Fruit fly (Drosophila melanogaster): ENCODE results near the gene Diedel.
A peak's percentile ranks its signal among the peaks of the same experiment; 100 is the strongest.

Gene Diedel

dm6 chr3R:29493242-29493944 is at the start of gene Diedel, which contains the start of gene CG2310:
TSS of gene Diedel (plus strand) at chr3R:29493852.
TSS of gene CG2310 (minus strand) at chr3R:29493518.
- TF ChIP-seq Snoo (tag; optimal IDR thresholded peaks at IDR 0.05) (no peak), CG13204 (GFP tag; optimal IDR thresholded peaks at IDR 0.05) (no peak), EcR (GFP tag; optimal IDR thresholded peaks at IDR 0.05) (no peak), CG4496 (GFP tag; IDR thresholded peaks at IDR 0.05) (peak; percentile 42; the same call in 1 of the 3 replicates), CG34367 (tag; optimal IDR thresholded peaks at IDR 0.05) (no peak), CG9948 (tag; optimal IDR thresholded peaks at IDR 0.05) (no peak), CG14655 (GFP tag; optimal IDR thresholded peaks at IDR 0.05) (no peak), rn (GFP tag; IDR thresholded peaks at IDR 0.05) (no peak)

- TF ChIP-seq CG9948 (tag; optimal IDR thresholded peaks at IDR 0.05) (peak; percentile 26), Pif1B (GFP tag; optimal IDR thresholded peaks at IDR 0.05) (no peak), gl (tag; optimal IDR thresholded peaks at IDR 0.05) (no peak), CG10348 (GFP tag; IDR thresholded peaks at IDR 0.05) (no peak), EcR (GFP tag; optimal IDR thresholded peaks at IDR 0.05) (no peak), CG14655 (GFP tag; optimal IDR thresholded peaks at IDR 0.05) (peak; percentile 61), CG8301 (tag; optimal IDR thresholded peaks at IDR 0.05) (peak; percentile 60), fd96Ca (GFP tag; IDR thresholded peaks at IDR 0.05) (peak; percentile 65; the same call in 2 of the 3 replicates), CG4496 (GFP tag; IDR thresholded peaks at IDR 0.05) (peak; percentile 51; the same call in 2 of the 3 replicates), Pif1A (GFP tag; optimal IDR thresholded peaks at IDR 0.05) (peak; percentile 36), CG8159 (tag; optimal IDR thresholded peaks at IDR 0.05) (peak; percentile 39), CG17806 (tag; optimal IDR thresholded peaks at IDR 0.05) (peak; percentile 29), CG12605 (GFP tag; IDR thresholded peaks at IDR 0.05) (no peak), CG13204 (GFP tag; optimal IDR thresholded peaks at IDR 0.05) (no peak), Ets98B (GFP tag; IDR thresholded peaks at IDR 0.05) (0 out of 2 replicates have a peak, but pooled peaks have one; percentile 38), D1 (tag; optimal IDR thresholded peaks at IDR 0.05) (no peak), rn (GFP tag; IDR thresholded peaks at IDR 0.05) (peak; percentile 8; the same call in 1 of the 2 replicates)
Observed at dm6 chr3R:29450333-29450732, 43.3 kb upstream of the Diedel start.

- TF ChIP-seq fd96Ca (GFP tag; IDR thresholded peaks at IDR 0.05) (0 out of 3 replicates have a peak, but pooled peaks have one; percentile 14), CG8159 (tag; optimal IDR thresholded peaks at IDR 0.05) (no peak), CG4496 (GFP tag; IDR thresholded peaks at IDR 0.05) (peak; percentile 64; the same call in 1 of the 3 replicates), Pif1B (GFP tag; optimal IDR thresholded peaks at IDR 0.05) (no peak), Ets98B (GFP tag; IDR thresholded peaks at IDR 0.05) (no peak)
Observed at dm6 chr3R:29457215-29457614, 36.4 kb upstream of the Diedel start.

- TF ChIP-seq rn (GFP tag; IDR thresholded peaks at IDR 0.05) (no peak), CG8159 (tag; optimal IDR thresholded peaks at IDR 0.05) (peak; percentile 13), Snoo (tag; optimal IDR thresholded peaks at IDR 0.05) (no peak), Pif1A (GFP tag; optimal IDR thresholded peaks at IDR 0.05) (no peak), CG8301 (tag; optimal IDR thresholded peaks at IDR 0.05) (no peak), gl (tag; optimal IDR thresholded peaks at IDR 0.05) (no peak)
Observed at dm6 chr3R:29457779-29458382, 35.8 kb upstream of the Diedel start.

- TF ChIP-seq CG4496 (GFP tag; IDR thresholded peaks at IDR 0.05) (peak; percentile 70; the same call in 2 of the 3 replicates), Pif1A (GFP tag; optimal IDR thresholded peaks at IDR 0.05) (peak; percentile 58), Pif1B (GFP tag; optimal IDR thresholded peaks at IDR 0.05) (peak; percentile 37), CG15710 (tag; optimal IDR thresholded peaks at IDR 0.05) (peak; percentile 25), rn (GFP tag; IDR thresholded peaks at IDR 0.05) (0 out of 2 replicates have a peak, but pooled peaks have one; percentile 36), CG9948 (tag; optimal IDR thresholded peaks at IDR 0.05) (peak; percentile 48), gl (tag; optimal IDR thresholded peaks at IDR 0.05) (no peak), D1 (tag; optimal IDR thresholded peaks at IDR 0.05) (no peak), fd96Ca (GFP tag; IDR thresholded peaks at IDR 0.05) (0 out of 3 replicates have a peak, but pooled peaks have one; percentile 26), CG12605 (GFP tag; IDR thresholded peaks at IDR 0.05) (no peak), CG34367 (tag; optimal IDR thresholded peaks at IDR 0.05) (peak; percentile 27), CG10348 (GFP tag; IDR thresholded peaks at IDR 0.05) (no peak), EcR (GFP tag; optimal IDR thresholded peaks at IDR 0.05) (peak; percentile 72), Ets98B (GFP tag; IDR thresholded peaks at IDR 0.05) (peak; percentile 38; the same call in 1 of the 2 replicates), CG13204 (GFP tag; optimal IDR thresholded peaks at IDR 0.05) (no peak), Snoo (tag; optimal IDR thresholded peaks at IDR 0.05) (no peak), CG8301 (tag; optimal IDR thresholded peaks at IDR 0.05) (peak; percentile 72), CG14655 (GFP tag; optimal IDR thresholded peaks at IDR 0.05) (peak; percentile 75), CG8159 (tag; optimal IDR thresholded peaks at IDR 0.05) (peak; percentile 38), CG17806 (tag; optimal IDR thresholded peaks at IDR 0.05) (peak; percentile 18), CG32121 (GFP tag; IDR thresholded peaks at IDR 0.05) (peak; percentile 52)
Observed at dm6 chr3R:29458689-29459136, 34.9 kb upstream of the Diedel start.

All from whole organism, pupa.